Fruit fly (Drosophila melanogaster) whole organism, wandering third instar larva: ENCODE data around the gene BNIP3.

Experiments used
- Abd-B ChIP-seq: fragments of >200 bp; optimal IDR thresholded peaks from 2 replicates; lab custom pipeline; 2017; ENCODE audit warnings: missing biosample characterization, missing genetic modification characterization
- GATAd ChIP-seq: sonication (Bioruptor generic); optimal IDR thresholded peaks from 2 replicates; lab custom pipeline; 2016; ENCODE audit warnings: missing biosample characterization, missing genetic modification characterization
- N ChIP-seq: fragments of >200 bp; optimal IDR thresholded peaks from 2 replicates; lab custom pipeline; 2018; ENCODE audit warnings: missing biosample characterization, missing external identifiers, missing genetic modification characterization
- OdsH ChIP-seq: fragments of 200-800 bp; sonication (Bioruptor generic); optimal IDR thresholded peaks from 2 replicates; lab custom pipeline; 2016; ENCODE audit warnings: missing biosample characterization, mild to moderate bottlenecking, missing genetic modification characterization
- Rel ChIP-seq, 2 experiments: fragments of 200-800 bp; sonication (Bioruptor generic) in 1 of 2; optimal IDR thresholded peaks; 2 replicates in 1 of 2; 3 replicates in 1 of 2; lab custom pipeline; 2016 to 2019; ENCODE audit warnings: mild to moderate bottlenecking in 2 of 2, missing biosample characterization in 2 of 2, missing genetic modification characterization in 2 of 2, moderate library complexity in 1 of 2
- ey ChIP-seq: fragments of 200-800 bp; sonication (Bioruptor generic); optimal IDR thresholded peaks from 2 replicates; lab custom pipeline; 2016; ENCODE audit warnings: missing biosample characterization, missing genetic modification characterization
- foxo ChIP-seq, 2 experiments: fragments of 200-800 bp; sonication (Bioruptor generic); optimal IDR thresholded peaks; 2 replicates in 1 of 2; 3 replicates in 1 of 2; lab custom pipeline; 2016 to 2017; ENCODE audit warnings: missing biosample characterization in 2 of 2, missing genetic modification characterization in 2 of 2
- lola ChIP-seq: fragments of >200 bp; optimal IDR thresholded peaks from 2 replicates; lab custom pipeline; 2017; ENCODE audit warnings: missing biosample characterization, missing genetic modification characterization
- rgr ChIP-seq: fragments of 200-800 bp; sonication (Bioruptor generic); optimal IDR thresholded peaks from 3 replicates; lab custom pipeline; 2016; ENCODE audit warnings: missing biosample characterization, mild to moderate bottlenecking, missing genetic modification characterization
- usp ChIP-seq: fragments of >200 bp; optimal IDR thresholded peaks from 2 replicates; lab custom pipeline; 2017; ENCODE audit warnings: missing biosample characterization, missing genetic modification characterization

DNA sequence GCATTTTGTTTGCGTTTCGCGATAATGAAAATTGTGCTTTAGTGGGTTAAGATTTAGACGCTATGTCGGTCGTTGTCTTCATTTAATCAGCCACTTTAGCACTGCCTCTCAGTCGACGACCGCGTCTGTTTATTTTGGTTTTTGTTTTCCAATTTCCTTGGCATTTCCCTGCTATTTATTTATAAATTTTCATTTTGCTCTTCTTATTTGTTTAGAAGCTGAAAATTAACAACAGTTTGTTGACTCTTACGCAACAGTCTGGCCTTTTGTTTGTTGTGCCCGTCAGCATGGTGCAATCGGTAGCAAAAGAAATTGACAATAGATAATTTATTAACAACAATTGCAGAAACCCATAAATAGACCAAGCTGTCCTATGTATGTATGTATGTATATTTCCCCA is 11.6 kb downstream of the BNIP3 start:
- no peak for TF ChIP-seq Rel (GFP tag; optimal IDR thresholded peaks at IDR 0.05; lab: Kevin White, UChicago)
- no peak for TF ChIP-seq Rel (tag; optimal IDR thresholded peaks at IDR 0.05; lab: Kevin White, UChicago)
- TF ChIP-seq usp (GFP tag; lab: Kevin White, UChicago), result no peak
- TF ChIP-seq N, result no peak
- no peak for TF ChIP-seq foxo (GFP tag; optimal IDR thresholded peaks at IDR 0.05; lab: Kevin White, UChicago)
- TF ChIP-seq ey, result no peak
- TF ChIP-seq OdsH (GFP tag; lab: Kevin White, UChicago), result no peak
- TF ChIP-seq Abd-B (GFP tag; lab: Kevin White, UChicago), result no peak
- TF ChIP-seq lola (GFP tag; lab: Kevin White, UChicago), result no peak
- TF ChIP-seq GATAd (GFP tag; lab: Kevin White, UChicago), result no peak
- TF ChIP-seq rgr, result no peak
